Worm (Caenorhabditis elegans): Measurements from ENCODE around the gene K05F1.1.

Gene K05F1.1

ce11 chrII:5841866-5842265 lies 40.7 kb downstream of the K05F1.1 start, which contains the start of gene nep-25:
TSS of gene nep-25 (plus strand) at chrII:5842240.
- TF ChIP-seq dpl-1 (GFP tag; optimal IDR thresholded peaks at IDR 0.05) = no peak
- no peak for TF ChIP-seq egl-18 (GFP tag; IDR thresholded peaks at IDR 0.05)
- no peak for TF ChIP-seq ztf-3 (GFP tag; optimal IDR thresholded peaks at IDR 0.05)
- TF ChIP-seq lin-35 (GFP tag; optimal IDR thresholded peaks at IDR 0.05) = no peak
- no peak for TF ChIP-seq madf-6 (GFP tag; IDR thresholded peaks at IDR 0.05)
- no peak for TF ChIP-seq zim-3 (tag; optimal IDR thresholded peaks at IDR 0.05)
- no peak for TF ChIP-seq nhr-27 (tag; optimal IDR thresholded peaks at IDR 0.05)
- no peak for TF ChIP-seq F22D6.2 (tag; optimal IDR thresholded peaks at IDR 0.05)
- TF ChIP-seq ceh-91 (GFP tag; IDR thresholded peaks at IDR 0.05) = no peak
- TF ChIP-seq hlh-26 (GFP tag; conservative IDR thresholded peaks at IDR 0.05) = no peak
- no peak for TF ChIP-seq chd-7 (tag; optimal IDR thresholded peaks at IDR 0.05)
- TF ChIP-seq F23B12.7 (tag; optimal IDR thresholded peaks at IDR 0.05; ENCODE audit: insufficient read depth) = no peak
- TF ChIP-seq somi-1 (GFP tag; optimal IDR thresholded peaks at IDR 0.05) = no peak
- TF ChIP-seq T26A5.8 (tag; optimal IDR thresholded peaks at IDR 0.05) = no peak
- TF ChIP-seq C17E4.6 (GFP tag; IDR thresholded peaks at IDR 0.05) = no peak
- no peak for TF ChIP-seq cebp-2 (GFP tag; IDR thresholded peaks at IDR 0.05)
- TF ChIP-seq ceh-40 (GFP tag; IDR thresholded peaks at IDR 0.05) = no peak
- TF ChIP-seq atf-7 (tag; optimal IDR thresholded peaks at IDR 0.05) = no peak
- no peak for TF ChIP-seq mel-28 (tag; optimal IDR thresholded peaks at IDR 0.05; ENCODE audit: borderline replicate concordance)
- no peak for TF ChIP-seq athp-1 (tag; optimal IDR thresholded peaks at IDR 0.05)

DNA sequence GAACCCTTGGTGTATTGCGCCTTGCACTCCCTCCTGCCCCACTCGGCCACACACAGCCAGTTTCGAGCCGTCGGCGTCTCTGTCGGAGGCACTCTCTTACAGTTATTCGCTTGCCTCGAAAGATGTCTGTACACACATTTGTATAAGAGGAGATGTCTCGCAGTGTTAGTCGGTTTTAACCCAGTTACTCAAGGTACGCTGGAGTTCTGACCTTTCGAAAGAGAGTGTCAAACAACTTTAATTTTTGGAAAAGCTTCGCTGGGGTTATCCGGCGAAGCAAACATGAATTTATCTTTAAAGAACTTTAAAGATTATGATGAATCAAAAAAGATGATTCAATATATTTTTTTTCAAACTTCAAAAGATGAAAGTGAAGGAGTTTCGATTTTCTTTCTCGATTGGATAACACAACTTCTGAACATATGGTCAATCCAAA lies 43.5 kb downstream of the K05F1.1 start:
- TF ChIP-seq ztf-18 (tag; optimal IDR thresholded peaks at IDR 0.05) (peak; percentile 88), ztf-6 (GFP tag; IDR thresholded peaks at IDR 0.05) (peak; percentile 95), ekl-4 (GFP tag; IDR thresholded peaks at IDR 0.05) (peak; percentile 99), hlh-12 (tag; optimal IDR thresholded peaks at IDR 0.05) (peak; percentile 2), lsy-27 (tag; optimal IDR thresholded peaks at IDR 0.05; ENCODE audit: borderline replicate concordance, insufficient read depth) (peak; percentile 93), rcor-1 (GFP tag; IDR thresholded peaks at IDR 0.05) (peak; percentile 99), bed-1 (GFP tag; IDR thresholded peaks at IDR 0.05) (peak; percentile 77; the same call in 1 of the 2 replicates), ztf-26 (tag; optimal IDR thresholded peaks at IDR 0.05) (peak; percentile 98), mxl-1 (tag; optimal IDR thresholded peaks at IDR 0.05) (peak; percentile 87), F49E8.2 (tag; optimal IDR thresholded peaks at IDR 0.05; ENCODE audit: insufficient read depth) (peak; percentile 97), dpff-1 (tag; optimal IDR thresholded peaks at IDR 0.05) (peak; percentile 81), ZK185.1 (tag; optimal IDR thresholded peaks at IDR 0.05; ENCODE audit: poor library complexity, severe bottlenecking) (peak; percentile 98), let-526 (GFP tag; IDR thresholded peaks at IDR 0.05) (peak; percentile 97), somi-1 (GFP tag; optimal IDR thresholded peaks at IDR 0.05) (peak; percentile 98), egrh-3 (GFP tag; IDR thresholded peaks at IDR 0.05) (peak; percentile 84), sea-2 (GFP tag; IDR thresholded peaks at IDR 0.05) (peak; percentile 93), nhr-120 (GFP tag; IDR thresholded peaks at IDR 0.05) (peak; percentile 93), sdz-38 (tag; optimal IDR thresholded peaks at IDR 0.05) (peak; percentile 59), die-1 (tag; optimal IDR thresholded peaks at IDR 0.05) (peak; percentile 88), unc-130 (GFP tag; optimal IDR thresholded peaks at IDR 0.05) (peak; percentile 94), F22D6.2 (tag; optimal IDR thresholded peaks at IDR 0.05) (peak; percentile 95), aptf-3 (GFP tag; IDR thresholded peaks at IDR 0.05) (peak; percentile 81), F23B12.7 (tag; optimal IDR thresholded peaks at IDR 0.05; ENCODE audit: insufficient read depth) (peak; percentile 98), ztf-22 (GFP tag; optimal IDR thresholded peaks at IDR 0.05) (peak; percentile 98), athp-1 (tag; optimal IDR thresholded peaks at IDR 0.05) (peak; percentile 95), F10E7.11 (tag; optimal IDR thresholded peaks at IDR 0.05) (peak; percentile 88), C17E4.6 (GFP tag; IDR thresholded peaks at IDR 0.05) (peak; percentile 99), tbx-9 (tag; optimal IDR thresholded peaks at IDR 0.05; ENCODE audit: borderline replicate concordance) (no peak), mel-28 (tag; optimal IDR thresholded peaks at IDR 0.05; ENCODE audit: borderline replicate concordance) (peak; percentile 87), nhr-80 (tag; optimal IDR thresholded peaks at IDR 0.05) (peak; percentile 81), attf-3 (GFP tag; conservative IDR thresholded peaks at IDR 0.05) (peak; percentile 84), let-607 (tag; optimal IDR thresholded peaks at IDR 0.05) (peak; percentile 83 to 94), nfya-1 (tag; optimal IDR thresholded peaks at IDR 0.05; ENCODE audit: borderline replicate concordance, insufficient read depth) (no peak)

Data from whole organism, young adult.